Worm (Caenorhabditis elegans) whole organism, L3 larva: ENCODE results near the gene F35H12.5.

ENCODE experiments used
- ama-1 ChIP-seq: fragments of 150-350 bp; optimal IDR thresholded peaks from 2 replicates; lab custom pipeline; 2018
- ceh-16 ChIP-seq: sonication (generic microtip); optimal IDR thresholded peaks from 2 replicates; lab custom pipeline; 2017; ENCODE audit warnings: missing biosample characterization, missing genetic modification characterization
- ceh-9 ChIP-seq: sonication (generic microtip); optimal IDR thresholded peaks from 2 replicates; lab custom pipeline; 2018; ENCODE audit warnings: missing biosample characterization, missing genetic modification characterization
- daf-12 ChIP-seq: fragments of 150-350 bp; optimal IDR thresholded peaks from 2 replicates; lab custom pipeline; 2014; ENCODE audit warnings: missing biosample characterization, missing genetic modification reagents, missing genetic modification characterization
- egl-27 ChIP-seq: sonication (generic microtip); optimal IDR thresholded peaks from 4 replicates; lab custom pipeline; 2017; ENCODE audit warnings: missing biosample characterization, missing genetic modification reagents, missing genetic modification characterization
- egl-5 ChIP-seq: fragments of 150-350 bp; optimal IDR thresholded peaks from 2 replicates; lab custom pipeline; 2017; ENCODE audit warnings: missing biosample characterization, missing genetic modification reagents, missing genetic modification characterization, inconsistent platforms
- elt-1 ChIP-seq: fragments of 150-350 bp; optimal IDR thresholded peaks from 2 replicates; lab custom pipeline; 2014; ENCODE audit warnings: missing biosample characterization, missing genetic modification characterization
- eor-1 ChIP-seq, 2 experiments: fragments of 150-350 bp; optimal IDR thresholded peaks; 2 replicates each; lab custom pipeline; 2014 to 2018; ENCODE audit warnings: missing biosample characterization in 2 of 2, missing genetic modification characterization in 2 of 2
- fkh-10 ChIP-seq: sonication (generic microtip); optimal IDR thresholded peaks from 2 replicates; lab custom pipeline; 2017; ENCODE audit warnings: missing biosample characterization, missing genetic modification reagents, missing genetic modification characterization
- fkh-2 ChIP-seq: fragments of 150-350 bp; optimal IDR thresholded peaks from 2 replicates; lab custom pipeline; 2014; ENCODE audit warnings: missing biosample characterization, missing genetic modification reagents, missing genetic modification characterization
- fos-1 ChIP-seq: fragments of 150-350 bp; optimal IDR thresholded peaks from 2 replicates; lab custom pipeline; 2014; ENCODE audit warnings: missing biosample characterization, missing genetic modification characterization
- hmg-11 ChIP-seq: sonication (generic microtip); optimal IDR thresholded peaks from 2 replicates; lab custom pipeline; 2016; ENCODE audit warnings: missing genetic modification characterization, missing compliant biosample characterization
- jun-1 ChIP-seq: fragments of 150-350 bp; optimal IDR thresholded peaks from 2 replicates; lab custom pipeline; 2014; ENCODE audit warnings: missing biosample characterization, missing genetic modification reagents, missing genetic modification characterization
- lin-15B ChIP-seq: fragments of 150-350 bp; optimal IDR thresholded peaks from 2 replicates; lab custom pipeline; 2014; ENCODE audit warnings: missing biosample characterization, missing genetic modification characterization
- lsy-12 ChIP-seq: sonication (generic microtip); optimal IDR thresholded peaks from 2 replicates; lab custom pipeline; 2016; ENCODE audit warnings: mild to moderate bottlenecking, missing genetic modification characterization, missing compliant biosample characterization
- nfya-1 ChIP-seq: sonication (generic microtip); optimal IDR thresholded peaks from 2 replicates; lab custom pipeline; 2017; ENCODE audit warnings: missing genetic modification characterization, mild to moderate bottlenecking, missing compliant biosample characterization, antibody characterized with exemption, moderate library complexity; ENCODE audit not compliant: insufficient read depth
- nhr-11 ChIP-seq: fragments of 150-350 bp; optimal IDR thresholded peaks from 2 replicates; lab custom pipeline; 2014; ENCODE audit warnings: missing biosample characterization, missing genetic modification characterization
- nhr-12 ChIP-seq: fragments of 150-350 bp; optimal IDR thresholded peaks from 2 replicates; lab custom pipeline; 2014; ENCODE audit warnings: missing biosample characterization, missing genetic modification characterization
- nhr-23 ChIP-seq: fragments of 150-350 bp; optimal IDR thresholded peaks from 2 replicates; lab custom pipeline; 2014; ENCODE audit warnings: missing biosample characterization, missing genetic modification reagents, missing genetic modification characterization
- nhr-237 ChIP-seq: fragments of 150-350 bp; optimal IDR thresholded peaks from 2 replicates; lab custom pipeline; 2014; ENCODE audit warnings: missing biosample characterization, missing genetic modification characterization
- nhr-25 ChIP-seq: sonication (generic microtip); optimal IDR thresholded peaks from 2 replicates; lab custom pipeline; 2017; ENCODE audit warnings: missing biosample characterization, missing genetic modification characterization
- nhr-28 ChIP-seq: fragments of 150-350 bp; optimal IDR thresholded peaks from 2 replicates; lab custom pipeline; 2014; ENCODE audit warnings: missing biosample characterization, missing genetic modification characterization
- nhr-43 ChIP-seq: sonication (generic microtip); optimal IDR thresholded peaks from 2 replicates; lab custom pipeline; 2016; ENCODE audit warnings: mild to moderate bottlenecking, missing genetic modification characterization, missing compliant biosample characterization; ENCODE audit not compliant: poor library complexity, severe bottlenecking
- nhr-77 ChIP-seq: fragments of 150-350 bp; optimal IDR thresholded peaks from 2 replicates; lab custom pipeline; 2014; ENCODE audit warnings: missing biosample characterization, missing genetic modification characterization
- pha-4 ChIP-seq: fragments of 150-350 bp; optimal IDR thresholded peaks from 2 replicates; lab custom pipeline; 2014; ENCODE audit warnings: missing biosample characterization, missing genetic modification reagents, missing genetic modification characterization
- skn-1 ChIP-seq: fragments of 150-350 bp; optimal IDR thresholded peaks from 2 replicates; lab custom pipeline; 2014; ENCODE audit warnings: missing biosample characterization, missing genetic modification characterization
- tbx-2 ChIP-seq: sonication (generic microtip); optimal IDR thresholded peaks from 2 replicates; lab custom pipeline; 2016; ENCODE audit warnings: mild to moderate bottlenecking, missing genetic modification characterization, missing compliant biosample characterization
- unc-62 ChIP-seq: fragments of 150-350 bp; sonication (generic microtip); optimal IDR thresholded peaks from 4 replicates; lab custom pipeline; 2014; ENCODE audit warnings: missing biosample characterization, missing genetic modification reagents, missing genetic modification characterization
- zag-1 ChIP-seq: fragments of 150-350 bp; optimal IDR thresholded peaks from 2 replicates; lab custom pipeline; 2014; ENCODE audit warnings: missing biosample characterization, missing genetic modification characterization
- ztf-11 ChIP-seq: fragments of 150-350 bp; optimal IDR thresholded peaks from 2 replicates; lab custom pipeline; 2014; ENCODE audit warnings: missing biosample characterization, missing genetic modification characterization
- ztf-4 ChIP-seq: fragments of 150-350 bp; optimal IDR thresholded peaks from 2 replicates; lab custom pipeline; 2014; ENCODE audit warnings: missing biosample characterization, missing genetic modification characterization

F35H12.5 gene

DNA sequence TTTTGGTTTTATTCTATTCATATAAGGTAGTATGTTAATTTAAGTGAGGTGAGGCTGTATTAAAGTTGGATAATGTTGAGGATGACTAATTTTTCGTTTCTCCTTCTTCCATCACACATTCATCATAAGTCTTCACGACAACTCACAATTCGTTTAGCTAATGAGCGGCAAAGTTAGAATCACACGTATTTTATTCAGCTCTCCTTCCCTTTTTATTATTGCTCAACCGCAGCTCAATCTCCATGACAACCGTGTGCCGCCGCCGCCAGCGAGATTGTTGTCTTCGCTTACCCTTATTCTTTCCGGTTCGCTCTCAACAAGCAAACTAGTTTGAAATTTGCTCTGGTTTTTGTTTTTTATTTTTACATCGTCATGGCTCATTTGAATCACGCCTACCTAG lies 37.8 kb upstream of the F35H12.5 start, which contains the start of gene ZC13.2:
TSS of gene ZC13.2 (plus strand) at position 301 of the 400 bp plus-strand sequence.
- no peak for TF ChIP-seq nfya-1 (tag; lab: Kevin White, UChicago)
- no peak for TF ChIP-seq nhr-11 (tag; lab: Kevin White, UChicago)
- no peak for TF ChIP-seq zag-1 (tag; lab: Kevin White, UChicago)
- no peak for TF ChIP-seq fos-1 (tag; lab: Kevin White, UChicago)
- TF ChIP-seq nhr-25 (tag; lab: Kevin White, UChicago) = no peak
- no peak for TF ChIP-seq ztf-11 (tag; lab: Kevin White, UChicago)
- TF ChIP-seq elt-1 (tag; lab: Kevin White, UChicago) = no peak
- TF ChIP-seq eor-1 (tag; optimal IDR thresholded peaks at IDR 0.05; lab: Kevin White, UChicago) = no peak
- no peak for TF ChIP-seq nhr-43 (tag; lab: Kevin White, UChicago)
- TF ChIP-seq fkh-2 (tag; lab: Kevin White, UChicago) = no peak
- TF ChIP-seq daf-12 (tag; lab: Kevin White, UChicago) = no peak
- TF ChIP-seq egl-5 (tag; lab: Kevin White, UChicago) = no peak
- TF ChIP-seq ceh-16 (tag; lab: Kevin White, UChicago) = no peak
- no peak for TF ChIP-seq nhr-28 (tag; lab: Kevin White, UChicago)
- no peak for TF ChIP-seq fkh-10 (GFP tag; lab: Kevin White, UChicago)
- TF ChIP-seq tbx-2 (tag; lab: Kevin White, UChicago) = no peak
- no peak for TF ChIP-seq pha-4 (tag; lab: Kevin White, UChicago)
- TF ChIP-seq lin-15B (tag; lab: Kevin White, UChicago) = no peak

DNA sequence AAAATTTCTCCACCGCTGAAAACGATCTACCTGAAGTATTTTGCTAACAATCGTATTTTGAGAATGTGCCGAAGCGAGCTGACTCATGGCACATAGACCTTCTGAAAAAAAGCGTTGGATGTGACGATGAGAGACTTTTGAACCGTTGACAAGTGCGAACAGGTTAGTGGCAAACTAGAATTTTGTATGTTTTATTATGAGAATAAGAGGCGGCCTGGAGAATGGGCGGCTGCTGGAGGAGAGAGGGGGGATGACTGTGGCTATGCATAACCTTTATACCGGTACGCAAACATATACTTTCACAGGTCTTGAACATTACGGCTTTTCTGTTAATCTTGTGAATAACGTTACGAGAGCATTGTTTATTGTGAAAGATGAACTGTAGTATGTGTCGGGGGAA lies 29.9 kb upstream of the F35H12.5 start, which contains the start of gene mam-1:
TSS of gene mam-1 (minus strand) at position 101 of the 400 bp plus-strand sequence.
- no peak for TF ChIP-seq elt-1 (tag; lab: Kevin White, UChicago)
- TF ChIP-seq nhr-237 (tag; lab: Kevin White, UChicago) = no peak
- no peak for TF ChIP-seq nhr-23 (tag; lab: Kevin White, UChicago)
- no peak for TF ChIP-seq ama-1 (lab: Kevin White, UChicago)
- TF ChIP-seq egl-5 (tag; lab: Kevin White, UChicago) = no peak
- no peak for TF ChIP-seq tbx-2 (tag; lab: Kevin White, UChicago)
- TF ChIP-seq nhr-28 (tag; lab: Kevin White, UChicago) = no peak

DNA sequence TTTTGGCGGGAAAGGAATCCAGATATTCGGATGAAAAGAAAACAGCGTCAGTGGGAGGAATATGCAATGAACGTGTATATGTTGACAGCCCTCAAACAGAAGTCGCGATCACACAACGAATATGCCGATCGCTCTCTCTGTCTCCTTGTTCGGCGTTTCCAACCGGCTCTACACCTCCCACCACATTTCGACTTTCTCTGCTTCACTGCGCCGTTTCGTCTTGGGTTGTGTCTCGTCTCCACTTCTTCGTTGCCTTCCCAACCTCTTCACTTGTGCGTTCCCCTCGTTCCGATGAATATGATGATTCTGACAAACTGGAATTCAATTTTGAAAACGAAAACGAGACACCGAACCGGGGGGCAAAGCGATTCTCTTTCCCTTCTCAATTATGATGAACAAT lies 20.2 kb upstream of the F35H12.5 start, which contains the start of gene mab-7:
TSS of gene mab-7 (minus strand) at position 101 of the 400 bp plus-strand sequence.
- TF ChIP-seq skn-1 (tag; lab: Kevin White, UChicago) = no peak
- peak; percentile 39 for TF ChIP-seq nhr-25 (tag; lab: Kevin White, UChicago)
- no peak for TF ChIP-seq nhr-11 (tag; lab: Kevin White, UChicago)

DNA sequence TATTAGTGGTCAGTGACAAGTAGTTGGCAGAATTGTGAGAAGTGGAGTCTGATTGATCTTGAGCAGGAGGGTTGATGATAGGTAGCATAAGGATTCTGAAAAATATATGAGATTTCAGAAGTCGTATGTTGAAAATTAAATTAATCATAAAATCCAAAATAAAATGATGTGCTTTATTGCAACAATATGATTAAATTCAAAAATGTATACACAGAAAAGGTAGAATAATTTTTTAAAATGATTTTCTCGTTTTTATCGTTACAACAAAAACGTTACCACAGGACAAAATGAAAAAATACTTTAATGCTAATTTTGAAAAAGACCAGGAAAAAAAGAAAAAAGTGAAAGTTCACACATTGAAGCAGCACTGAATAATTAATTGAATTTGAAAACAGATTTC lies 15.7 kb upstream of the F35H12.5 start, which contains the start of gene ZC13.10:
TSS of gene ZC13.10 (minus strand) at position 101 of the 400 bp plus-strand sequence.
- TF ChIP-seq fkh-10 (GFP tag; lab: Kevin White, UChicago) (no peak), jun-1 (tag; lab: Kevin White, UChicago) (no peak), ceh-9 (tag; lab: Kevin White, UChicago) (no peak), zag-1 (tag; lab: Kevin White, UChicago) (no peak), unc-62 (GFP tag; lab: Kevin White, UChicago) (no peak)
- TF ChIP-seq, all 47 proteins: peak for 0

DNA sequence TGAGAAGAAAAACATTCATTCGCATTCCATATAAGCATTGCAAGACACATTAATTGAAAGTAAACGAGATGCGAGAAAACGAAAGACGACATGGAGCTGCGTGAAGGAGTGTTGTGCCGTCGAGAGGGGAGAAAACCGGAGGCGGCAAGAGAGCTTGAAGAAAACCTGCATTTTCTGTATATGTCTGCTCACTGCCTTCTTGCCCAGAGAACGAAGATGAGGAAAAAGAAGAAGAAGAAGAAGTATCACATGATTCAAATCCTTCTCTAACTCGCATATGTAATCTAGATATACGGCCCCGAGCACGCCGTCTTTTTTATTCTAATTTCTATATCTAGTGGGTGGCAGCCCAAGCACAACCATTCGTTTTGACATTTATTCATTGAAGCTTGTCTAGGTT lies 7.9 kb upstream of the F35H12.5 start:
- TF ChIP-seq jun-1 (tag; lab: Kevin White, UChicago) = no peak
- peak; percentile 24 for TF ChIP-seq fkh-10 (GFP tag; lab: Kevin White, UChicago)
- TF ChIP-seq lsy-12 (tag; lab: Kevin White, UChicago) = no peak
- no peak for TF ChIP-seq unc-62 (GFP tag; lab: Kevin White, UChicago)
- no peak for TF ChIP-seq ztf-11 (tag; lab: Kevin White, UChicago)
- no peak for TF ChIP-seq nhr-12
- no peak for TF ChIP-seq egl-27 (tag; lab: Kevin White, UChicago)
- no peak for TF ChIP-seq nhr-11 (tag; lab: Kevin White, UChicago)
- TF ChIP-seq hmg-11 (tag; lab: Kevin White, UChicago) = peak; percentile 20
- no peak for TF ChIP-seq lin-15B (tag; lab: Kevin White, UChicago)
- TF ChIP-seq tbx-2 (tag; lab: Kevin White, UChicago) = no peak
- no peak for TF ChIP-seq ztf-4 (tag; lab: Kevin White, UChicago)
- no peak for TF ChIP-seq nhr-77 (tag; lab: Kevin White, UChicago)
- no peak for TF ChIP-seq ceh-9 (tag; lab: Kevin White, UChicago)
- no peak for TF ChIP-seq eor-1 (tag; optimal IDR thresholded peaks at IDR 0.05; lab: Kevin White, UChicago)
- no peak for TF ChIP-seq egl-5 (tag; lab: Kevin White, UChicago)
- TF ChIP-seq, all 47 proteins: peak for 2
